Fruit fly (Drosophila melanogaster) whole organism, pupa: ENCODE data around the gene Polr2M.

ENCODE experiments used
- CG10348 ChIP-seq: fragments of 200-800 bp; sonication (Bioruptor generic); IDR thresholded peaks from 2 replicates; pipeline ENCODE4 v1.3.6; 2022; ENCODE audit warnings: missing biosample characterization, missing genetic modification characterization
- CG12605 ChIP-seq: fragments of 200-800 bp; sonication (Bioruptor generic); IDR thresholded peaks from 2 replicates; pipeline ENCODE4 v1.3.6; 2022; ENCODE audit warnings: missing biosample characterization, missing genetic modification characterization
- CG13204 ChIP-seq: fragments of 200-800 bp; sonication (Bioruptor generic); optimal IDR thresholded peaks from 2 replicates; lab custom pipeline; 2018; ENCODE audit warnings: missing biosample characterization, mild to moderate bottlenecking, missing genetic modification characterization, moderate library complexity
- CG14655 ChIP-seq: fragments of 200-800 bp; sonication (Bioruptor generic); optimal IDR thresholded peaks from 3 replicates; lab custom pipeline; 2017; ENCODE audit warnings: mild to moderate bottlenecking, missing biosample characterization, missing genetic modification reagents, missing genetic modification characterization
- CG15710 ChIP-seq: fragments of 200-800 bp; sonication (Bioruptor generic); optimal IDR thresholded peaks from 2 replicates; lab custom pipeline; 2018; ENCODE audit warnings: missing biosample characterization, mild to moderate bottlenecking, missing genetic modification characterization, moderate library complexity
- CG17806 ChIP-seq: fragments of 200-800 bp; sonication (Bioruptor generic); optimal IDR thresholded peaks from 2 replicates; lab custom pipeline; 2018; ENCODE audit warnings: missing biosample characterization, mild to moderate bottlenecking, missing genetic modification characterization, moderate library complexity
- CG32121 ChIP-seq: fragments of 200-800 bp; sonication (Bioruptor generic); IDR thresholded peaks from 2 replicates; pipeline ENCODE4 v1.3.6; 2022; ENCODE audit warnings: missing biosample characterization, missing genetic modification characterization
- CG34367 ChIP-seq: fragments of 200-800 bp; sonication (Bioruptor generic); optimal IDR thresholded peaks from 2 replicates; lab custom pipeline; 2018; ENCODE audit warnings: missing biosample characterization, mild to moderate bottlenecking, missing genetic modification characterization
- CG4496 ChIP-seq: fragments of 200-800 bp; sonication (Bioruptor generic); IDR thresholded peaks from 3 replicates; pipeline ENCODE4 v1.3.6; 2022; ENCODE audit warnings: missing biosample characterization, missing genetic modification characterization
- CG8159 ChIP-seq: fragments of 200-800 bp; sonication (Bioruptor generic); optimal IDR thresholded peaks from 3 replicates; lab custom pipeline; 2018; ENCODE audit warnings: missing biosample characterization, mild to moderate bottlenecking, missing genetic modification characterization, moderate library complexity
- CG8301 ChIP-seq: fragments of 200-800 bp; sonication (Bioruptor generic); optimal IDR thresholded peaks from 2 replicates; lab custom pipeline; 2018; ENCODE audit warnings: missing biosample characterization, mild to moderate bottlenecking, missing genetic modification characterization
- CG9948 ChIP-seq: fragments of 200-800 bp; sonication (Bioruptor generic); optimal IDR thresholded peaks from 2 replicates; lab custom pipeline; 2018; ENCODE audit warnings: missing biosample characterization, mild to moderate bottlenecking, missing genetic modification characterization, moderate library complexity
- D1 ChIP-seq: fragments of 200-800 bp; sonication (Bioruptor generic); optimal IDR thresholded peaks from 2 replicates; lab custom pipeline; 2018; ENCODE audit warnings: missing biosample characterization, mild to moderate bottlenecking, missing genetic modification characterization, moderate library complexity
- EcR ChIP-seq: fragments of 200-800 bp; sonication (Bioruptor generic); optimal IDR thresholded peaks from 3 replicates; lab custom pipeline; 2019; ENCODE audit warnings: missing biosample characterization, missing genetic modification characterization, mild to moderate bottlenecking, moderate library complexity, missing genetic modification reagents
- Ets98B ChIP-seq: fragments of 200-800 bp; sonication (Bioruptor generic); IDR thresholded peaks from 2 replicates; pipeline ENCODE4 v1.3.6; 2022; ENCODE audit warnings: missing biosample characterization, missing genetic modification characterization
- Pif1A ChIP-seq: fragments of 200-800 bp; sonication (Bioruptor generic); optimal IDR thresholded peaks from 3 replicates; lab custom pipeline; 2016; ENCODE audit warnings: missing biosample characterization, missing genetic modification characterization
- Pif1B ChIP-seq: fragments of 200-800 bp; sonication (Bioruptor generic); optimal IDR thresholded peaks from 3 replicates; lab custom pipeline; 2016; ENCODE audit warnings: missing biosample characterization, missing genetic modification characterization
- Snoo ChIP-seq: fragments of 200-800 bp; sonication (Bioruptor generic); optimal IDR thresholded peaks from 3 replicates; lab custom pipeline; 2017; ENCODE audit warnings: missing biosample characterization, mild to moderate bottlenecking, missing genetic modification characterization, inconsistent platforms
- fd96Ca ChIP-seq: fragments of 200-800 bp; sonication (Bioruptor generic); IDR thresholded peaks from 3 replicates; pipeline ENCODE4 v1.3.6; 2022; ENCODE audit warnings: missing biosample characterization, missing genetic modification characterization
- gl ChIP-seq: fragments of 200-800 bp; sonication (Bioruptor generic); optimal IDR thresholded peaks from 2 replicates; lab custom pipeline; 2018; ENCODE audit warnings: missing biosample characterization, mild to moderate bottlenecking, missing genetic modification characterization
- rn ChIP-seq: fragments of 200-800 bp; sonication (Bioruptor generic); IDR thresholded peaks from 2 replicates; pipeline ENCODE4 v1.3.6; 2022; ENCODE audit warnings: missing biosample characterization, missing genetic modification characterization

The Polr2M gene

dm6 chr3R:19229245-19229644 lies at the start of gene Polr2M, which contains the start of gene CG5250:
Polr2M (plus strand) TSS chr3R:19229463.
CG5250 (minus strand) TSS chr3R:19229276.
- TF ChIP-seq CG10348 (GFP tag; lab: Robert Waterston, UW), result no peak
- no peak for TF ChIP-seq D1
- TF ChIP-seq CG4496, result no peak
- TF ChIP-seq gl (tag; lab: Kevin White, UChicago), result no peak
- no peak for TF ChIP-seq CG13204 (GFP tag; lab: Kevin White, UChicago)
- TF ChIP-seq CG14655 (GFP tag; lab: Kevin White, UChicago), result no peak
- no peak for TF ChIP-seq CG34367
- TF ChIP-seq CG15710 (tag; lab: Kevin White, UChicago), result no peak
- TF ChIP-seq EcR, result no peak
- no peak for TF ChIP-seq fd96Ca (GFP tag; lab: Robert Waterston, UW)
- no peak for TF ChIP-seq CG17806 (tag; lab: Kevin White, UChicago)
- TF ChIP-seq, all 21 proteins: peak for 0

- TF ChIP-seq CG13204 (GFP tag; lab: Kevin White, UChicago) (no peak), CG10348 (GFP tag; lab: Robert Waterston, UW) (no peak), CG15710 (tag; lab: Kevin White, UChicago) (peak; percentile 49), rn (GFP tag; lab: Robert Waterston, UW) (no peak), CG12605 (peak; percentile 56; the same call in 1 of the 2 replicates), CG34367 (no peak), CG8301 (tag; lab: Kevin White, UChicago) (no peak), Pif1A (GFP tag; lab: Kevin White, UChicago) (peak; percentile 67), CG14655 (GFP tag; lab: Kevin White, UChicago) (no peak), CG32121 (GFP tag; lab: Robert Waterston, UW) (peak; percentile 64; the same call in 1 of the 2 replicates), Snoo (peak; percentile 58), CG4496 (peak; percentile 78), EcR (peak; percentile 51), Pif1B (GFP tag; lab: Kevin White, UChicago) (peak; percentile 67), CG8159 (tag; lab: Kevin White, UChicago) (no peak), fd96Ca (GFP tag; lab: Robert Waterston, UW) (peak; percentile 59; the same call in 1 of the 3 replicates), D1 (no peak), gl (tag; lab: Kevin White, UChicago) (no peak), CG17806 (tag; lab: Kevin White, UChicago) (no peak), CG9948 (tag; lab: Kevin White, UChicago) (peak; percentile 7), Ets98B (GFP tag; lab: Robert Waterston, UW) (peak; percentile 74)
These were observed 48.9 kb upstream of the Polr2M start, which contains the start of the genes CG5555 and myd for dm6 chr3R:19180263-19180893. CG5555 (minus strand) TSS chr3R:19180538. myd (plus strand) TSS chr3R:19180659.

dm6 chr3R:19181214-19181613 lies 48.0 kb upstream of the Polr2M start:
- TF ChIP-seq CG12605, result no peak
- no peak for TF ChIP-seq D1
- TF ChIP-seq CG14655 (GFP tag; lab: Kevin White, UChicago), result peak; percentile 88
- TF ChIP-seq CG17806 (tag; lab: Kevin White, UChicago), result peak; percentile 72
- no peak for TF ChIP-seq fd96Ca (GFP tag; lab: Robert Waterston, UW)
- peak; percentile 41 for TF ChIP-seq Ets98B (GFP tag; lab: Robert Waterston, UW)
- peak; percentile 77 for TF ChIP-seq CG9948 (tag; lab: Kevin White, UChicago)
- TF ChIP-seq CG8301 (tag; lab: Kevin White, UChicago), result peak; percentile 83
- peak; percentile 71 for TF ChIP-seq Pif1A (GFP tag; lab: Kevin White, UChicago)
- peak; percentile 73; the same call in 1 of the 2 replicates for TF ChIP-seq CG32121 (GFP tag; lab: Robert Waterston, UW)
- peak; percentile 44; the same call in 1 of the 2 replicates for TF ChIP-seq rn (GFP tag; lab: Robert Waterston, UW)
- TF ChIP-seq CG15710 (tag; lab: Kevin White, UChicago), result peak; percentile 74
- peak; percentile 47 for TF ChIP-seq Pif1B (GFP tag; lab: Kevin White, UChicago)
- 0 out of 3 replicates have a peak, but pooled peaks have one; percentile 27 for TF ChIP-seq CG4496
- peak; percentile 17 for TF ChIP-seq Snoo
- TF ChIP-seq CG34367, result peak; percentile 62
- TF ChIP-seq CG13204 (GFP tag; lab: Kevin White, UChicago), result peak; percentile 29
- no peak for TF ChIP-seq EcR
- TF ChIP-seq CG8159 (tag; lab: Kevin White, UChicago), result peak; percentile 81
- no peak for TF ChIP-seq gl (tag; lab: Kevin White, UChicago)
- peak; percentile 45; the same call in 1 of the 2 replicates for TF ChIP-seq CG10348 (GFP tag; lab: Robert Waterston, UW)

dm6 chr3R:19182848-19183247 lies 46.4 kb upstream of the Polr2M start:
- TF ChIP-seq CG8159 (tag; lab: Kevin White, UChicago) (no peak), CG12605 (no peak), rn (GFP tag; lab: Robert Waterston, UW) (no peak), CG17806 (tag; lab: Kevin White, UChicago) (no peak), Snoo (no peak), CG8301 (tag; lab: Kevin White, UChicago) (no peak), fd96Ca (GFP tag; lab: Robert Waterston, UW) (no peak)

- TF ChIP-seq rn (GFP tag; lab: Robert Waterston, UW) (no peak), D1 (peak; percentile 63), Snoo (peak; percentile 25), CG8301 (tag; lab: Kevin White, UChicago) (peak; percentile 87), CG4496 (0 out of 3 replicates have a peak, but pooled peaks have one; percentile 24), CG34367 (peak; percentile 85), EcR (no peak), CG12605 (no peak), CG17806 (tag; lab: Kevin White, UChicago) (peak; percentile 90), CG32121 (GFP tag; lab: Robert Waterston, UW) (no peak), CG15710 (tag; lab: Kevin White, UChicago) (peak; percentile 85), gl (tag; lab: Kevin White, UChicago) (peak; percentile 5), Pif1B (GFP tag; lab: Kevin White, UChicago) (peak; percentile 75), Ets98B (GFP tag; lab: Robert Waterston, UW) (no peak), CG8159 (tag; lab: Kevin White, UChicago) (peak; percentile 90), CG13204 (GFP tag; lab: Kevin White, UChicago) (peak; percentile 62), CG9948 (tag; lab: Kevin White, UChicago) (peak; percentile 87), CG10348 (GFP tag; lab: Robert Waterston, UW) (no peak), CG14655 (GFP tag; lab: Kevin White, UChicago) (peak; percentile 90), fd96Ca (GFP tag; lab: Robert Waterston, UW) (no peak), Pif1A (GFP tag; lab: Kevin White, UChicago) (peak; percentile 81)
- TF ChIP-seq, all 21 proteins: peak for 14
These were observed 41.5 kb upstream of the Polr2M start for dm6 chr3R:19187717-19188149.
